Worm (Caenorhabditis elegans): ENCODE data around the gene srh-269.

srh-269 gene

DNA sequence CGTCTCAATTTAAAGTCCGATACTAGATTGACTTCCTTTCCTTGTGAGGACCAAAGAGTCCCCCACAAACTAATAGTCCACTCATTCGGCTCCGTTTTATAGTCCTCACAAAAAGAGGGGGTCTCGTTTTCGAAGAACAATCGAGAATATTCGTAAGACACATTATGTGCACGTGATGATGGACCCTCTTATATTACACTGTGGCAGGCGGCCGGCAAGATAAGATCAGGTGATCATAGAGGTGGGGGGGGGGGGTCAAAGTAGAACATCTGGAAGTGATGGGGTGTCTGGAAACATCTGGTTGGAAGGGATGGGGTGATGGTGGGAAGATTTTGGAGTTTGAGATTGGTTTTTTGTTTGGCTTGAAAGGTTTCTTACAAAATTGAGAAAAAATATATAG lies 6.6 kb upstream of the srh-269 start (continued):
- TF ChIP-seq lag-1 (GFP tag; IDR thresholded peaks at IDR 0.05) (no peak), nhr-179 (tag; optimal IDR thresholded peaks at IDR 0.05) (no peak), hmg-1.2 (GFP tag; IDR thresholded peaks at IDR 0.05) (no peak), ztf-22 (GFP tag; optimal IDR thresholded peaks at IDR 0.05) (no peak), tbp1 (GFP tag; optimal IDR thresholded peaks at IDR 0.05) (no peak), somi-1 (GFP tag; optimal IDR thresholded peaks at IDR 0.05) (no peak), dpff-1 (tag; optimal IDR thresholded peaks at IDR 0.05) (no peak), lin-40 (tag; optimal IDR thresholded peaks at IDR 0.05) (no peak), nfyb-1 (GFP tag; IDR thresholded peaks at IDR 0.05) (no peak), ztf-6 (GFP tag; IDR thresholded peaks at IDR 0.05) (no peak), snpc-1.3 (tag; optimal IDR thresholded peaks at IDR 0.05; ENCODE audit: insufficient read depth) (no peak), madf-3 (GFP tag; IDR thresholded peaks at IDR 0.05) (no peak), F37B4.10 (GFP tag; IDR thresholded peaks at IDR 0.05) (no peak), repo-1 (tag; optimal IDR thresholded peaks at IDR 0.05) (no peak), tlf-1 (GFP tag; optimal IDR thresholded peaks at IDR 0.05) (no peak), madf-6 (GFP tag; IDR thresholded peaks at IDR 0.05) (0 out of 2 replicates have a peak, but pooled peaks have one; percentile 8), ceh-40 (GFP tag; IDR thresholded peaks at IDR 0.05) (no peak), F49E8.2 (tag; optimal IDR thresholded peaks at IDR 0.05; ENCODE audit: insufficient read depth) (no peak), attf-3 (GFP tag; conservative IDR thresholded peaks at IDR 0.05) (no peak), B0261.1 (tag; optimal IDR thresholded peaks at IDR 0.05) (no peak), nfya-2 (GFP tag; IDR thresholded peaks at IDR 0.05) (no peak), dox-1 (GFP tag; IDR thresholded peaks at IDR 0.05) (0 out of 2 replicates have a peak, but pooled peaks have one; percentile 25), sptf-2 (GFP tag; optimal IDR thresholded peaks at IDR 0.05) (no peak), let-607 (tag; optimal IDR thresholded peaks at IDR 0.05) (no peak), akir-1 (GFP tag; optimal IDR thresholded peaks at IDR 0.05) (no peak), die-1 (tag; optimal IDR thresholded peaks at IDR 0.05) (no peak), sdz-38 (tag; optimal IDR thresholded peaks at IDR 0.05) (no peak), unc-62 (GFP tag; optimal IDR thresholded peaks at IDR 0.05) (no peak), F33H1.4 (GFP tag; IDR thresholded peaks at IDR 0.05) (no peak), snpc-3.4 (tag; optimal IDR thresholded peaks at IDR 0.05) (no peak), nhr-120 (GFP tag; IDR thresholded peaks at IDR 0.05) (no peak), F52B5.7 (tag; optimal IDR thresholded peaks at IDR 0.05) (no peak), cebp-1 (GFP tag; IDR thresholded peaks at IDR 0.05) (no peak), cebp-1 (tag; optimal IDR thresholded peaks at IDR 0.05) (no peak), Y95B8A.8 (GFP tag; IDR thresholded peaks at IDR 0.05) (no peak), nhr-27 (tag; optimal IDR thresholded peaks at IDR 0.05) (no peak), madf-8 (GFP tag; conservative IDR thresholded peaks at IDR 0.05) (no peak), hmg-20 (GFP tag; IDR thresholded peaks at IDR 0.05) (no peak), ceh-58 (GFP tag; IDR thresholded peaks at IDR 0.05) (no peak), Y56A3A.18 (GFP tag; IDR thresholded peaks at IDR 0.05) (no peak), lin-35 (GFP tag; optimal IDR thresholded peaks at IDR 0.05) (no peak), Y53G8AR.9 (GFP tag; conservative IDR thresholded peaks at IDR 0.05) (0 out of 2 replicates have a peak, but pooled peaks have one; percentile 13), K11D2.4 (GFP tag; IDR thresholded peaks at IDR 0.05) (no peak), him-1 (tag; optimal IDR thresholded peaks at IDR 0.05) (no peak)

All from whole organism, young adult.